Fruit fly (Drosophila melanogaster) Kc167 (cell line): ENCODE results near the gene Rubicon.

Source experiments
- Myc ChIP-seq: fragments of >200 bp; optimal IDR thresholded peaks from 2 replicates; lab custom pipeline; 2017; ENCODE audit warnings: missing external identifiers
- Sin3A ChIP-seq: fragments of >200 bp; optimal IDR thresholded peaks from 2 replicates; lab custom pipeline; 2018; ENCODE audit warnings: missing external identifiers
- h ChIP-seq: fragments of >200 bp; optimal IDR thresholded peaks from 3 replicates; lab custom pipeline; 2018; ENCODE audit warnings: missing external identifiers
- insv ChIP-seq: fragments of >200 bp; optimal IDR thresholded peaks from 3 replicates; lab custom pipeline; 2018; ENCODE audit warnings: missing external identifiers
- psq ChIP-seq: fragments of >200 bp; optimal IDR thresholded peaks from 2 replicates; lab custom pipeline; 2017; ENCODE audit warnings: missing external identifiers
- ttk ChIP-seq: sonication (Bioruptor generic); optimal IDR thresholded peaks from 2 replicates; lab custom pipeline; 2017; ENCODE audit warnings: missing external identifiers

Gene Rubicon

dm6 chrX:8721501-8721900, 44.6 kb downstream of the Rubicon start:
- TF ChIP-seq insv: no peak
- TF ChIP-seq Myc: no peak
- no peak for TF ChIP-seq ttk (lab: Kevin White, UChicago)
- no peak for TF ChIP-seq psq (lab: Kevin White, UChicago)
- TF ChIP-seq h (lab: Kevin White, UChicago): no peak
- no peak for TF ChIP-seq Sin3A (lab: Kevin White, UChicago)

dm6 chrX:8723393-8723987, 46.6 kb downstream of the Rubicon start:
- TF ChIP-seq Myc: no peak
- no peak for TF ChIP-seq h (lab: Kevin White, UChicago)
- TF ChIP-seq ttk (lab: Kevin White, UChicago): no peak

dm6 chrX:8724815-8725214, 48.0 kb downstream of the Rubicon start:
- TF ChIP-seq ttk (lab: Kevin White, UChicago) (no peak), psq (lab: Kevin White, UChicago) (no peak), Sin3A (lab: Kevin White, UChicago) (no peak), insv (no peak), h (lab: Kevin White, UChicago) (no peak), Myc (no peak)

- no peak for TF ChIP-seq Myc
- TF ChIP-seq h (lab: Kevin White, UChicago): no peak
These were observed 48.4 kb downstream of the Rubicon start for dm6 chrX:8725238-8725637.

dm6 chrX:8726816-8727215, 50.0 kb downstream of the Rubicon start:
- TF ChIP-seq Myc: no peak
- TF ChIP-seq ttk (lab: Kevin White, UChicago): no peak
- no peak for TF ChIP-seq insv
- no peak for TF ChIP-seq h (lab: Kevin White, UChicago)
- TF ChIP-seq Sin3A (lab: Kevin White, UChicago): no peak
- no peak for TF ChIP-seq psq (lab: Kevin White, UChicago)

- TF ChIP-seq h (lab: Kevin White, UChicago) (no peak), Myc (no peak), psq (lab: Kevin White, UChicago) (no peak), Sin3A (lab: Kevin White, UChicago) (no peak), insv (no peak), ttk (lab: Kevin White, UChicago) (no peak)
These were observed 51.2 kb downstream of the Rubicon start for dm6 chrX:8728030-8728429.

- TF ChIP-seq ttk (lab: Kevin White, UChicago): no peak
- TF ChIP-seq insv: no peak
- no peak for TF ChIP-seq Sin3A (lab: Kevin White, UChicago)
- no peak for TF ChIP-seq Myc
- TF ChIP-seq psq (lab: Kevin White, UChicago): no peak
These were observed 53.4 kb downstream of the Rubicon start for dm6 chrX:8730306-8730705.
